Worm (Caenorhabditis elegans): ENCODE measurements around the gene F19B10.13.

DNA sequence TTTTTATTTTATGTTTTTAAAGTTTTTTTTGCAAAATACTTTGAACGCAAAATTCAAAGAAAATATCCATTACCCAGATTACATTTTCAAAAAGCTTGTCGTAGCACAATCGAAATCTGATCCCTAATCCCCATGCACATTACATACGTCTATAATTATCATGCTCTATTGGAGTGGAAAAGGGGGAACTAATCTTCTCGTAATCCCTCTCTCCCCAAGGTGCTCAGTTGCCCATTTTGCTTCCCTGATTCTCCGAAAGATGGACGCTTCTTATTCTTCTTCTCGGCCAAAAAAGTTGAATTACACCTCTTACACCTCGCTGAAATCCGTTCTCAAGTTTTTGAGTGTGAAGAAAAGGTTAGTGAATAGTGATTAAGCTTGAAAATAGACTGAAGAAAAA, 49.0 kb downstream of the F19B10.13 start, which contains the start of gene fbxc-53:
- TF ChIP-seq snpc-4 (tag; optimal IDR thresholded peaks at IDR 0.05) (no peak), nhr-25 (tag; optimal IDR thresholded peaks at IDR 0.05) (no peak), aly-2 (tag; optimal IDR thresholded peaks at IDR 0.05) (no peak), ama-1 (optimal IDR thresholded peaks at IDR 0.05) (no peak), nhr-11 (tag; optimal IDR thresholded peaks at IDR 0.05) (no peak)

Measured in whole organism, L3 larva.